Worm (Caenorhabditis elegans) whole organism, L3 larva: Measurements from ENCODE around the gene F42C5.3.

ENCODE experiments used
- aly-2 ChIP-seq: fragments of 150-350 bp; optimal IDR thresholded peaks from 2 replicates; lab custom pipeline; 2014; ENCODE audit warnings: missing biosample characterization, missing genetic modification characterization
- ama-1 ChIP-seq: fragments of 150-350 bp; optimal IDR thresholded peaks from 2 replicates; lab custom pipeline; 2018
- ceh-16 ChIP-seq: sonication (generic microtip); optimal IDR thresholded peaks from 2 replicates; lab custom pipeline; 2017; ENCODE audit warnings: missing biosample characterization, missing genetic modification characterization
- ceh-28 ChIP-seq: fragments of 150-350 bp; optimal IDR thresholded peaks from 2 replicates; lab custom pipeline; 2014; ENCODE audit warnings: missing biosample characterization, missing genetic modification reagents, missing genetic modification characterization
- ceh-9 ChIP-seq: sonication (generic microtip); optimal IDR thresholded peaks from 2 replicates; lab custom pipeline; 2018; ENCODE audit warnings: missing biosample characterization, missing genetic modification characterization
- daf-12 ChIP-seq: fragments of 150-350 bp; optimal IDR thresholded peaks from 2 replicates; lab custom pipeline; 2014; ENCODE audit warnings: missing biosample characterization, missing genetic modification reagents, missing genetic modification characterization
- egl-5 ChIP-seq: fragments of 150-350 bp; optimal IDR thresholded peaks from 2 replicates; lab custom pipeline; 2017; ENCODE audit warnings: missing biosample characterization, missing genetic modification reagents, missing genetic modification characterization, inconsistent platforms
- elt-1 ChIP-seq: fragments of 150-350 bp; optimal IDR thresholded peaks from 2 replicates; lab custom pipeline; 2014; ENCODE audit warnings: missing biosample characterization, missing genetic modification characterization
- elt-2 ChIP-seq: sonication (generic microtip); optimal IDR thresholded peaks from 2 replicates; lab custom pipeline; 2016; ENCODE audit warnings: missing genetic modification reagents, mild to moderate bottlenecking, missing genetic modification characterization, missing compliant biosample characterization
- elt-3 ChIP-seq, 3 experiments: fragments of 150-350 bp in 1 of 3; sonication (generic microtip) in 2 of 3; optimal IDR thresholded peaks; 2 replicates in 2 of 3; 4 replicates in 1 of 3; lab custom pipeline; 2014 to 2017; ENCODE audit warnings: missing biosample characterization in 3 of 3, missing genetic modification characterization in 3 of 3
- fkh-10 ChIP-seq: sonication (generic microtip); optimal IDR thresholded peaks from 2 replicates; lab custom pipeline; 2017; ENCODE audit warnings: missing biosample characterization, missing genetic modification reagents, missing genetic modification characterization
- fkh-2 ChIP-seq: fragments of 150-350 bp; optimal IDR thresholded peaks from 2 replicates; lab custom pipeline; 2014; ENCODE audit warnings: missing biosample characterization, missing genetic modification reagents, missing genetic modification characterization
- hmg-11 ChIP-seq: sonication (generic microtip); optimal IDR thresholded peaks from 2 replicates; lab custom pipeline; 2016; ENCODE audit warnings: missing genetic modification characterization, missing compliant biosample characterization
- lin-15B ChIP-seq: fragments of 150-350 bp; optimal IDR thresholded peaks from 2 replicates; lab custom pipeline; 2014; ENCODE audit warnings: missing biosample characterization, missing genetic modification characterization
- lin-39 ChIP-seq: fragments of 150-350 bp; optimal IDR thresholded peaks from 2 replicates; lab custom pipeline; 2018; ENCODE audit warnings: missing biosample characterization, missing genetic modification reagents, missing genetic modification characterization
- mdl-1 ChIP-seq: fragments of 150-350 bp; optimal IDR thresholded peaks from 2 replicates; lab custom pipeline; 2014; ENCODE audit warnings: missing biosample characterization, missing genetic modification characterization
- mml-1 ChIP-seq: fragments of 150-350 bp; sonication (generic microtip); optimal IDR thresholded peaks from 3 replicates; lab custom pipeline; 2014; ENCODE audit warnings: missing biosample characterization, missing genetic modification characterization
- nfya-1 ChIP-seq: sonication (generic microtip); optimal IDR thresholded peaks from 2 replicates; lab custom pipeline; 2017; ENCODE audit warnings: missing genetic modification characterization, mild to moderate bottlenecking, missing compliant biosample characterization, antibody characterized with exemption, moderate library complexity; ENCODE audit not compliant: insufficient read depth
- nhr-12 ChIP-seq: fragments of 150-350 bp; optimal IDR thresholded peaks from 2 replicates; lab custom pipeline; 2014; ENCODE audit warnings: missing biosample characterization, missing genetic modification characterization
- nhr-23 ChIP-seq: fragments of 150-350 bp; optimal IDR thresholded peaks from 2 replicates; lab custom pipeline; 2014; ENCODE audit warnings: missing biosample characterization, missing genetic modification reagents, missing genetic modification characterization
- nhr-25 ChIP-seq: sonication (generic microtip); optimal IDR thresholded peaks from 2 replicates; lab custom pipeline; 2017; ENCODE audit warnings: missing biosample characterization, missing genetic modification characterization
- nhr-28 ChIP-seq: fragments of 150-350 bp; optimal IDR thresholded peaks from 2 replicates; lab custom pipeline; 2014; ENCODE audit warnings: missing biosample characterization, missing genetic modification characterization
- nhr-43 ChIP-seq: sonication (generic microtip); optimal IDR thresholded peaks from 2 replicates; lab custom pipeline; 2016; ENCODE audit warnings: mild to moderate bottlenecking, missing genetic modification characterization, missing compliant biosample characterization; ENCODE audit not compliant: poor library complexity, severe bottlenecking
- nhr-76 ChIP-seq: fragments of 150-350 bp; sonication (generic microtip); optimal IDR thresholded peaks from 5 replicates; lab custom pipeline; 2014; ENCODE audit warnings: missing biosample characterization, missing genetic modification characterization
- nhr-77 ChIP-seq: fragments of 150-350 bp; optimal IDR thresholded peaks from 2 replicates; lab custom pipeline; 2014; ENCODE audit warnings: missing biosample characterization, missing genetic modification characterization
- pha-4 ChIP-seq: fragments of 150-350 bp; optimal IDR thresholded peaks from 2 replicates; lab custom pipeline; 2014; ENCODE audit warnings: missing biosample characterization, missing genetic modification reagents, missing genetic modification characterization
- pqm-1 ChIP-seq: fragments of 150-350 bp; optimal IDR thresholded peaks from 2 replicates; lab custom pipeline; 2017; ENCODE audit warnings: missing biosample characterization, missing genetic modification characterization, inconsistent platforms
- sea-2 ChIP-seq: fragments of 150-350 bp; sonication (generic microtip); optimal IDR thresholded peaks from 4 replicates; lab custom pipeline; 2014; ENCODE audit warnings: missing biosample characterization, missing genetic modification reagents, missing genetic modification characterization
- skn-1 ChIP-seq: fragments of 150-350 bp; optimal IDR thresholded peaks from 2 replicates; lab custom pipeline; 2014; ENCODE audit warnings: missing biosample characterization, missing genetic modification characterization
- snpc-4 ChIP-seq: fragments of 150-350 bp; optimal IDR thresholded peaks from 2 replicates; lab custom pipeline; 2014; ENCODE audit warnings: missing biosample characterization, missing genetic modification characterization
- unc-62 ChIP-seq: fragments of 150-350 bp; sonication (generic microtip); optimal IDR thresholded peaks from 4 replicates; lab custom pipeline; 2014; ENCODE audit warnings: missing biosample characterization, missing genetic modification reagents, missing genetic modification characterization

The F42C5.3 gene

ce11 chrIV:7319931-7320435, 32.6 kb upstream of the F42C5.3 start (continued):
- no peak for TF ChIP-seq ceh-9 (tag; lab: Kevin White, UChicago)
- no peak for TF ChIP-seq fkh-2 (tag; lab: Kevin White, UChicago)
- TF ChIP-seq, all 47 proteins: peak for 23

- TF ChIP-seq egl-5 (tag; lab: Kevin White, UChicago) (peak; percentile 6), nhr-28 (tag; lab: Kevin White, UChicago) (no peak), elt-1 (peak; percentile 73), lin-39 (tag; lab: Kevin White, UChicago) (peak; percentile 50)
Measured at ce11 chrIV:7318900-7319299, 31.5 kb upstream of the F42C5.3 start.

- TF ChIP-seq nhr-43 (tag; lab: Kevin White, UChicago) (no peak), nhr-23 (tag; lab: Kevin White, UChicago) (peak; percentile 42), mdl-1 (no peak), hmg-11 (tag; lab: Kevin White, UChicago) (peak; percentile 13), pha-4 (tag; lab: Kevin White, UChicago) (peak; percentile 2), elt-3 (tag; optimal IDR thresholded peaks at IDR 0.05; lab: Kevin White, UChicago) (no peak), ceh-28 (peak; percentile 7), nhr-25 (tag; lab: Kevin White, UChicago) (peak; percentile 6)
- TF ChIP-seq, all 47 proteins: peak for 5
Measured at ce11 chrIV:7317829-7318529, 30.6 kb upstream of the F42C5.3 start.

- TF ChIP-seq snpc-4 (peak; percentile 95), nhr-23 (tag; lab: Kevin White, UChicago) (no peak), nhr-77 (tag; lab: Kevin White, UChicago) (no peak), pqm-1 (tag; lab: Kevin White, UChicago) (peak; percentile 48), ama-1 (lab: Kevin White, UChicago) (peak; percentile 25)
Measured at ce11 chrIV:7316613-7317153, 29.3 kb upstream of the F42C5.3 start, which contains the start of gene F42C5.9. Gene F42C5.9 (minus strand): TSS chrIV:7317103.

- TF ChIP-seq unc-62 (GFP tag; lab: Kevin White, UChicago) (no peak), lin-15B (tag; lab: Kevin White, UChicago) (peak; percentile 43), aly-2 (tag; lab: Kevin White, UChicago) (no peak), skn-1 (tag; lab: Kevin White, UChicago) (peak; percentile 30), nhr-76 (tag; lab: Kevin White, UChicago) (no peak), nfya-1 (peak; percentile 77), nhr-12 (tag; lab: Kevin White, UChicago) (no peak), egl-5 (tag; lab: Kevin White, UChicago) (peak; percentile 67), lin-39 (tag; lab: Kevin White, UChicago) (peak; percentile 38), daf-12 (no peak), elt-2 (peak; percentile 34), sea-2 (GFP tag; lab: Kevin White, UChicago) (no peak), pha-4 (tag; lab: Kevin White, UChicago) (peak; percentile 92), nhr-23 (tag; lab: Kevin White, UChicago) (peak; percentile 51), nhr-25 (tag; lab: Kevin White, UChicago) (peak; percentile 48), ceh-28 (peak; percentile 12), hmg-11 (tag; lab: Kevin White, UChicago) (peak; percentile 85), pqm-1 (tag; lab: Kevin White, UChicago) (peak; percentile 27), nhr-43 (tag; lab: Kevin White, UChicago) (peak; percentile 25), ama-1 (lab: Kevin White, UChicago) (peak; percentile 36), snpc-4 (peak; percentile 80)
Measured at ce11 chrIV:7313962-7314361, 26.6 kb upstream of the F42C5.3 start.

- no peak for TF ChIP-seq skn-1 (tag; lab: Kevin White, UChicago)
- no peak for TF ChIP-seq sea-2 (GFP tag; lab: Kevin White, UChicago)
- no peak for TF ChIP-seq ceh-9 (tag; lab: Kevin White, UChicago)
- no peak for TF ChIP-seq unc-62 (GFP tag; lab: Kevin White, UChicago)
- TF ChIP-seq daf-12: no peak
- no peak for TF ChIP-seq pha-4 (tag; lab: Kevin White, UChicago)
- TF ChIP-seq mdl-1: no peak
- no peak for TF ChIP-seq nhr-76 (tag; lab: Kevin White, UChicago)
- no peak for TF ChIP-seq ceh-16 (tag; lab: Kevin White, UChicago)
- TF ChIP-seq mml-1 (tag; lab: Kevin White, UChicago): no peak
- TF ChIP-seq aly-2 (tag; lab: Kevin White, UChicago): no peak
- TF ChIP-seq snpc-4: no peak
- TF ChIP-seq ama-1 (lab: Kevin White, UChicago): no peak
- no peak for TF ChIP-seq nhr-25 (tag; lab: Kevin White, UChicago)
- TF ChIP-seq fkh-10 (GFP tag; lab: Kevin White, UChicago): no peak
- TF ChIP-seq, all 47 proteins: peak for 0
Measured at ce11 chrIV:7313397-7313910, 26.1 kb upstream of the F42C5.3 start, which contains the start of gene rps-8. Gene rps-8 (minus strand): TSS chrIV:7313860.
